Fruit fly (Drosophila melanogaster): Measurements from ENCODE around the gene Kcmf1.

DNA sequence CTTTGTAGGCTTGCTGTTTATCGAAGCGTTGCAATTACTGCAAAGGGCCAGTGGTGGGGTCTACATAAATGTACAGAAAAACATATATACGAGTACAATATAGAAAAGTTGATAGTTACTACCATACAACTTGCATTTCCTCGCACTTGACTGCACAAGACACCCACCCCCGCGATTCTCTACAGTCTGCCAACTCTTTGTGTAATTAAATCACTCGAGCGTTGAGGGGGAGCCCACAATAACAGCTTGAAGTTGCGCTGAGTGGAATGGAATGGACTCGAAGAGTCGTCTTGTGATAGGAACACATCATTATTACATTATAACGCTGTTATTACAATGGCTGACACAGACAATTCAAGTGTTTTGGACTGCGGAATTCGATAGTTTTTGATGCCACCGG, 14.7 kb upstream of the Kcmf1 start:
- no peak for TF ChIP-seq CTCF (optimal IDR thresholded peaks at IDR 0.05)
- TF ChIP-seq CG8478 (optimal IDR thresholded peaks at IDR 0.05), result no peak

Data from S2 (cell line).